Worm (Caenorhabditis elegans): Measurements from ENCODE around the gene dsl-4.
A peak's percentile ranks its signal among the peaks of the same experiment; 100 is the strongest.

The dsl-4 gene

ce11 chrX:14141344-14141841 lies 51.2 kb downstream of the dsl-4 start:
- TF ChIP-seq elt-2 (tag; optimal IDR thresholded peaks at IDR 0.05) (no peak), T23F11.4 (GFP tag; optimal IDR thresholded peaks at IDR 0.05) (no peak), unc-42 (tag; optimal IDR thresholded peaks at IDR 0.05) (peak; percentile 17), hlh-6 (tag; optimal IDR thresholded peaks at IDR 0.05) (no peak), ceh-48 (tag; optimal IDR thresholded peaks at IDR 0.05) (peak; percentile 24), tbx-7 (tag; optimal IDR thresholded peaks at IDR 0.05) (no peak), dmd-4 (tag; optimal IDR thresholded peaks at IDR 0.05; ENCODE audit: borderline replicate concordance) (no peak), ceh-24 (tag; optimal IDR thresholded peaks at IDR 0.05) (no peak), K09A11.1 (tag; optimal IDR thresholded peaks at IDR 0.05; ENCODE audit: insufficient read depth) (no peak)
